Worm (Caenorhabditis elegans) whole organism, L4 larva: ENCODE data around the gene gpa-1.

Experiments used
- F49E8.2 ChIP-seq: sonication (generic microtip); optimal IDR thresholded peaks from 2 replicates; lab custom pipeline; 2016; ENCODE audit warnings: missing compliant biosample characterization, mild to moderate bottlenecking, missing genetic modification characterization, borderline replicate concordance
- R02D3.7 ChIP-seq: fragments of 150-350 bp; sonication (generic microtip); optimal IDR thresholded peaks from 3 replicates; lab custom pipeline; 2014; ENCODE audit warnings: missing biosample characterization, missing genetic modification characterization
- T20F7.1 ChIP-seq: fragments of 200-800 bp; sonication (Bioruptor generic); optimal IDR thresholded peaks from 2 replicates; lab custom pipeline; 2018; ENCODE audit warnings: mild to moderate bottlenecking, missing genetic modification characterization, missing compliant biosample characterization
- Y105C5A.15 ChIP-seq: fragments of 200-800 bp; sonication (Bioruptor generic); IDR thresholded peaks from 2 replicates; pipeline ENCODE4 v1.3.6; 2022; ENCODE audit warnings: missing genetic modification characterization, missing compliant biosample characterization
- Y48G9A.11 ChIP-seq: fragments of 200-800 bp; sonication (Bioruptor generic); IDR thresholded peaks from 2 replicates; pipeline ENCODE4 v1.3.6; 2022; ENCODE audit warnings: missing genetic modification reagents, missing genetic modification characterization, missing compliant biosample characterization
- Y5F2A.4 ChIP-seq: fragments of 200-800 bp; sonication (Bioruptor generic); optimal IDR thresholded peaks from 2 replicates; lab custom pipeline; 2018; ENCODE audit warnings: mild to moderate bottlenecking, missing genetic modification characterization, missing compliant biosample characterization
- ZK337.2 ChIP-seq: fragments of 200-800 bp; sonication (Bioruptor generic); IDR thresholded peaks from 2 replicates; pipeline ENCODE4 v1.3.6; 2022; ENCODE audit warnings: missing genetic modification reagents, missing genetic modification characterization, missing compliant biosample characterization
- ZK546.5 ChIP-seq, 2 experiments: sonication (generic microtip); optimal IDR thresholded peaks; 2 replicates each; lab custom pipeline; 2017; ENCODE audit warnings: missing biosample characterization in 2 of 2, missing genetic modification characterization in 2 of 2
- aha-1 ChIP-seq: fragments of 150-350 bp; peaks from one replicate; lab custom pipeline; 2014; ENCODE audit warnings: missing biosample characterization, missing genetic modification characterization
- ceh-28 ChIP-seq: fragments of 150-350 bp; optimal IDR thresholded peaks from 2 replicates; lab custom pipeline; 2014; ENCODE audit warnings: missing biosample characterization, missing genetic modification reagents, missing genetic modification characterization
- ceh-32 ChIP-seq: sonication (generic microtip); optimal IDR thresholded peaks from 2 replicates; lab custom pipeline; 2016; ENCODE audit warnings: mild to moderate bottlenecking, missing genetic modification characterization, missing compliant biosample characterization; ENCODE audit not compliant: poor library complexity
- ceh-44 ChIP-seq: fragments of 200-800 bp; sonication (Bioruptor generic); IDR thresholded peaks from 2 replicates; pipeline ENCODE4 v1.3.6; 2022; ENCODE audit warnings: missing genetic modification reagents, missing genetic modification characterization, missing compliant biosample characterization
- ceh-62 ChIP-seq: sonication (generic microtip); optimal IDR thresholded peaks from 2 replicates; lab custom pipeline; 2017; ENCODE audit warnings: missing biosample characterization, missing genetic modification characterization
- ces-1 ChIP-seq: fragments of 150-350 bp; sonication (generic microtip); optimal IDR thresholded peaks from 4 replicates; lab custom pipeline; 2014; ENCODE audit warnings: missing biosample characterization, missing genetic modification reagents, missing genetic modification characterization
- daf-8 ChIP-seq: fragments of 200-800 bp; sonication (Bioruptor generic); IDR thresholded peaks from 2 replicates; pipeline ENCODE4 v1.3.6; 2022; ENCODE audit warnings: missing genetic modification characterization, missing compliant biosample characterization
- egl-27 ChIP-seq: sonication (generic microtip); optimal IDR thresholded peaks from 3 replicates; lab custom pipeline; 2017; ENCODE audit warnings: missing biosample characterization, missing genetic modification reagents, missing genetic modification characterization
- egl-43 ChIP-seq: fragments of 200-800 bp; sonication (Bioruptor generic); IDR thresholded peaks from 2 replicates; pipeline ENCODE4 v1.3.6; 2022; ENCODE audit warnings: missing genetic modification reagents, missing genetic modification characterization, missing compliant biosample characterization
- fkh-10 ChIP-seq: fragments of 150-350 bp; optimal IDR thresholded peaks from 2 replicates; lab custom pipeline; 2014; ENCODE audit warnings: missing biosample characterization, missing genetic modification reagents, missing genetic modification characterization
- gei-8 ChIP-seq: fragments of 200-800 bp; sonication (Bioruptor generic); optimal IDR thresholded peaks from 2 replicates; lab custom pipeline; 2018; ENCODE audit warnings: mild to moderate bottlenecking, missing genetic modification characterization, missing compliant biosample characterization
- hif-1 ChIP-seq, 2 experiments: sonication (generic microtip); optimal IDR thresholded peaks; 2 replicates each; lab custom pipeline; 2016 to 2017; ENCODE audit warnings: missing compliant biosample characterization in 2 of 2, missing genetic modification characterization in 2 of 2, missing genetic modification reagents in 2 of 2, missing genotype in 2 of 2, mild to moderate bottlenecking in 1 of 2
- lin-1 ChIP-seq: fragments of 200-800 bp; sonication (Bioruptor generic); IDR thresholded peaks from 2 replicates; pipeline ENCODE4 v1.3.6; 2022; ENCODE audit warnings: missing genetic modification reagents, missing genetic modification characterization, missing compliant biosample characterization
- lir-3 ChIP-seq: sonication (generic microtip); optimal IDR thresholded peaks from 2 replicates; lab custom pipeline; 2016; ENCODE audit warnings: mild to moderate bottlenecking, missing genetic modification characterization, missing compliant biosample characterization
- lsy-2 ChIP-seq, 2 experiments: fragments of 150-350 bp in 1 of 2; sonication (generic microtip) in 1 of 2; optimal IDR thresholded peaks; 2 replicates each; lab custom pipeline; 2014 to 2017; ENCODE audit warnings: missing biosample characterization in 2 of 2, missing genetic modification characterization in 2 of 2
- madf-5 ChIP-seq, 2 experiments: fragments of 200-800 bp; sonication (Bioruptor generic); IDR thresholded peaks; 2 replicates each; pipeline ENCODE4 v1.3.6; 2022; ENCODE audit warnings: missing compliant biosample characterization in 2 of 2, missing genetic modification characterization in 2 of 2
- mdl-1 ChIP-seq, 2 experiments: fragments of 150-350 bp in 1 of 2; sonication (generic microtip) in 1 of 2; optimal IDR thresholded peaks; 2 replicates each; lab custom pipeline; 2014 to 2017; ENCODE audit warnings: missing biosample characterization in 2 of 2, missing genetic modification characterization in 2 of 2
- nhr-237 ChIP-seq: sonication (generic microtip); optimal IDR thresholded peaks from 2 replicates; lab custom pipeline; 2017; ENCODE audit warnings: missing biosample characterization, missing genetic modification characterization
- nhr-41 ChIP-seq: fragments of 200-800 bp; sonication (Bioruptor generic); IDR thresholded peaks from 2 replicates; pipeline ENCODE4 v1.3.6; 2022; ENCODE audit warnings: missing genetic modification reagents, missing genetic modification characterization, missing compliant biosample characterization
- php-3 ChIP-seq: fragments of 200-800 bp; sonication (Bioruptor generic); IDR thresholded peaks from 2 replicates; pipeline ENCODE4 v1.3.6; 2022; ENCODE audit warnings: missing genetic modification reagents, missing genetic modification characterization, missing compliant biosample characterization
- rbr-2 ChIP-seq: sonication (generic microtip); optimal IDR thresholded peaks from 2 replicates; lab custom pipeline; 2016; ENCODE audit warnings: missing genotype, missing genetic modification characterization, missing compliant biosample characterization
- sdz-12 ChIP-seq: fragments of 200-800 bp; sonication (Bioruptor generic); optimal IDR thresholded peaks from 2 replicates; lab custom pipeline; 2018; ENCODE audit warnings: mild to moderate bottlenecking, missing genetic modification characterization, missing compliant biosample characterization
- skn-1 ChIP-seq: fragments of 150-350 bp; optimal IDR thresholded peaks from 2 replicates; lab custom pipeline; 2014; ENCODE audit warnings: missing biosample characterization, missing genetic modification characterization
- snpc-1.2 ChIP-seq: fragments of 200-800 bp; sonication (Bioruptor generic); IDR thresholded peaks from 2 replicates; pipeline ENCODE4 v1.3.6; 2022; ENCODE audit warnings: missing genetic modification reagents, missing genetic modification characterization, missing compliant biosample characterization
- tag-97 ChIP-seq: fragments of 200-800 bp; sonication (Bioruptor generic); IDR thresholded peaks from 2 replicates; pipeline ENCODE4 v1.3.6; 2022; ENCODE audit warnings: missing genetic modification characterization, missing compliant biosample characterization
- tra-1 ChIP-seq: fragments of 200-800 bp; sonication (Bioruptor generic); IDR thresholded peaks from 2 replicates; pipeline ENCODE4 v1.3.6; 2022; ENCODE audit warnings: missing genetic modification reagents, missing genetic modification characterization, missing compliant biosample characterization
- unc-39 ChIP-seq: sonication (generic microtip); optimal IDR thresholded peaks from 2 replicates; lab custom pipeline; 2017; ENCODE audit warnings: missing biosample characterization, missing genetic modification characterization
- zag-1 ChIP-seq: fragments of 150-350 bp; optimal IDR thresholded peaks from 2 replicates; lab custom pipeline; 2014; ENCODE audit warnings: missing biosample characterization, missing genetic modification characterization
- zfp-3 ChIP-seq: fragments of 200-800 bp; sonication (Bioruptor generic); conservative IDR thresholded peaks from 2 replicates; pipeline ENCODE4 v1.3.6; 2022; ENCODE audit warnings: missing genetic modification reagents, missing genetic modification characterization, missing compliant biosample characterization
- zip-11 ChIP-seq: fragments of 200-800 bp; sonication (Bioruptor generic); IDR thresholded peaks from 2 replicates; pipeline ENCODE4 v1.3.6; 2022; ENCODE audit warnings: missing genetic modification characterization, missing compliant biosample characterization

Gene gpa-1

DNA sequence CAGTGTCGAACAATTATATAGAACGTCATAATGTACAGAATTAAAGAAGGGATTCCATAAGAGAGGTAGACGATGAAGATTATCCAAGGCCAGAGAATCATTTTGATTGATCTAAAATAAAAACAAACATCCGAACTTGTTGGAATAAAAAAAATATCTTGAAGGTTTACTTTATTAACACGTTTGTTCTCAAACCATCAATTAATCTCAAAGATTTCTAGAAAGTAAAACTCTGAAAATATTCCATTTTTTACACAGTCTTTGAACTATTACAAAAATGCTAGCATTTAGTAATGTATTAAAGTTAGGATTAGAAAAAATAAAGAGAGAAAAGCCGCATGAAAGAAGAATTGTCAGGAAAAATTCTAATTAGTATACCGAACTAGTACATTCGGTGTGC, 13.0 kb downstream of the gpa-1 start, which contains the start of gene srg-40:
Gene srg-40 (minus strand): TSS at position 101 of the 400 bp plus-strand sequence.
- TF ChIP-seq lsy-2 (tag; optimal IDR thresholded peaks at IDR 0.05; lab: Kevin White, UChicago) = no peak
- no peak for TF ChIP-seq rbr-2 (tag; lab: Kevin White, UChicago)
- TF ChIP-seq lir-3 (tag; lab: Kevin White, UChicago) = no peak
- no peak for TF ChIP-seq zag-1 (tag; lab: Kevin White, UChicago)
- TF ChIP-seq F49E8.2 = no peak
- TF ChIP-seq ZK337.2 (GFP tag; lab: Robert Waterston, UW) = no peak
- no peak for TF ChIP-seq egl-43 (GFP tag; lab: Robert Waterston, UW)
- no peak for TF ChIP-seq R02D3.7 (tag; lab: Kevin White, UChicago)
- no peak for TF ChIP-seq gei-8
- TF ChIP-seq zip-11 (GFP tag; lab: Robert Waterston, UW) = no peak
- no peak for TF ChIP-seq lin-1 (GFP tag; lab: Robert Waterston, UW)
- TF ChIP-seq egl-27 = no peak
- TF ChIP-seq tra-1 (GFP tag; lab: Robert Waterston, UW) = no peak
- TF ChIP-seq ceh-32 = no peak
- TF ChIP-seq, all 104 proteins: peak for 0

DNA sequence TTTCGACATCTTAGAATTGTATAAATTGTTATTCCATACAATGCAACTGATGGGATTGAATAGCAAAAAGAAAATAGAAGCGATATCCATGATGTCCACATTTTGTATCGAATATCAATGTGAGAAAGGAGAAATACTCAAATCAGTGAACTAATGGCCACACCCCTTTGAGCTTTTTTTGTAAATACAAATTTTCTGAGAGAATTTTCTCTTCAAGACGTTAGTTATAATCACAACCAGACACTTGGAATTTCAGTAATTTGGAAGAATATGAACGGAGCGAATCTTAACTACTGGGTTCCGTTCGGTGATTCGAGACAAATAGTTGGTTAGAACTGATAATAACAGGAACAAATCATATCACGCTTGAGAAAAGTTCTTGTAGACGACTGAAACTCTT, 15.7 kb downstream of the gpa-1 start, which contains the start of gene srg-41:
Gene srg-41 (minus strand): TSS at position 101 of the 400 bp plus-strand sequence.
- TF ChIP-seq zfp-3 (GFP tag; lab: Robert Waterston, UW) (no peak), ces-1 (GFP tag; lab: Kevin White, UChicago) (no peak), sdz-12 (no peak), ceh-62 (tag; lab: Kevin White, UChicago) (no peak), tag-97 (no peak), nhr-237 (tag; lab: Kevin White, UChicago) (no peak), fkh-10 (GFP tag; lab: Kevin White, UChicago) (no peak), hif-1 (tag; optimal IDR thresholded peaks at IDR 0.05; lab: Kevin White, UChicago) (no peak), Y5F2A.4 (GFP tag; lab: Kevin White, UChicago) (no peak), R02D3.7 (tag; lab: Kevin White, UChicago) (no peak), T20F7.1 (GFP tag; lab: Kevin White, UChicago) (no peak), skn-1 (no peak), php-3 (no peak), snpc-1.2 (GFP tag; lab: Robert Waterston, UW) (no peak), ceh-28 (no peak), unc-39 (tag; lab: Kevin White, UChicago) (no peak), daf-8 (GFP tag; lab: Robert Waterston, UW) (no peak), lin-1 (GFP tag; lab: Robert Waterston, UW) (no peak), aha-1 (tag; lab: Kevin White, UChicago) (no peak)

DNA sequence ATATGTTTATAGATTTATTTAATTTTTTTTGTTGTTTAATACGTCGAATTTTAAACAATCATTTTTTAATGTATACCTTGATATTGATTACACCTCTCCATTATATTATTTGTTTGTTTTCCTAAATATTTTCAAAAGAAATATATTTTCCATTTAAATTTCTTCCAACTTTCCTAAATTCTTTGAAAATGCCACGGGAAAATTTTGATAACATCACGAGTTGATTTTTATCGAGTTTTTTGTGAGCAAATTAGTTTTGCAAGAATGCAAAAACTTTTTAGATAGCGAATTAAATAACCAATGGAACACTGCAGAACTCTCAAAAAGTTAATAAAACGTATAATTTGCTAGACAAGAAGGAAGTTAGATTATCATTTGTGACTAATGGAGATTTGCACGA, 19.5 kb downstream of the gpa-1 start, which contains the start of gene srg-42:
Gene srg-42 (minus strand): TSS at position 101 of the 400 bp plus-strand sequence.
- TF ChIP-seq ZK546.5 (tag; optimal IDR thresholded peaks at IDR 0.05; lab: Kevin White, UChicago) (no peak), madf-5 (GFP tag; IDR thresholded peaks at IDR 0.05; lab: Robert Waterston, UW) (no peak), Y105C5A.15 (no peak), Y48G9A.11 (no peak)

DNA sequence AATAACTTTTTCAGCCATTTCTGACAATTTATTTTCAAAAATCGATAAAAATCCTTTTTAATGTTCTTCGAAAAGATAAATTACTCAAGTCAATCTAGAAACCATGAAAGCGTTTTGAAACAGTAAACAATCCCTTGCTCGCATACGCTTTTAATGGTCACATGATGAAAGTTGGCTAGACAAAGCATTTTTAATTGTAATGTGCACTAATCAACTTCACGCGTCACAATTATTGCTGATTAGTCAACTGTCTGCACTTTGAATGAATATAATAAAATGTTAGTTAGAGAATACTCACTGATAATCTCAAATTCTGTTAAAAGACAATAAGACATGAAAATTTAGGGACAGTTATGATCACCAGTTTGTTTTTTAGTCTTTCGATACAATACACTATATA, 20.9 kb downstream of the gpa-1 start:
- TF ChIP-seq gei-8 (no peak), mdl-1 (tag; optimal IDR thresholded peaks at IDR 0.05; lab: Kevin White, UChicago) (no peak), nhr-41 (GFP tag; lab: Robert Waterston, UW) (no peak), snpc-1.2 (GFP tag; lab: Robert Waterston, UW) (no peak), ZK337.2 (GFP tag; lab: Robert Waterston, UW) (no peak), ceh-44 (GFP tag; lab: Robert Waterston, UW) (no peak)
- TF ChIP-seq, all 104 proteins: peak for 0
